Worm (Caenorhabditis elegans) whole organism, L4 larva: ENCODE measurements around the gene B0454.6.

Source experiments
- T20F7.1 ChIP-seq: fragments of 200-800 bp; sonication (Bioruptor generic); optimal IDR thresholded peaks from 2 replicates; lab custom pipeline; 2018; ENCODE audit warnings: mild to moderate bottlenecking, missing genetic modification characterization, missing compliant biosample characterization
- ZK546.5 ChIP-seq, 2 experiments: sonication (generic microtip); optimal IDR thresholded peaks; 2 replicates each; lab custom pipeline; 2017; ENCODE audit warnings: missing biosample characterization in 2 of 2, missing genetic modification characterization in 2 of 2
- aly-2 ChIP-seq: sonication (generic microtip); optimal IDR thresholded peaks from 2 replicates; lab custom pipeline; 2018; ENCODE audit warnings: missing biosample characterization, missing genetic modification characterization
- dpl-1 ChIP-seq: fragments of 150-350 bp; optimal IDR thresholded peaks from 2 replicates; lab custom pipeline; 2014; ENCODE audit warnings: missing biosample characterization, missing genetic modification reagents, missing genetic modification characterization
- egl-27 ChIP-seq: sonication (generic microtip); optimal IDR thresholded peaks from 3 replicates; lab custom pipeline; 2017; ENCODE audit warnings: missing biosample characterization, missing genetic modification reagents, missing genetic modification characterization
- fkh-10 ChIP-seq: fragments of 150-350 bp; optimal IDR thresholded peaks from 2 replicates; lab custom pipeline; 2014; ENCODE audit warnings: missing biosample characterization, missing genetic modification reagents, missing genetic modification characterization
- lin-39 ChIP-seq: fragments of 150-350 bp; optimal IDR thresholded peaks from 2 replicates; lab custom pipeline; 2014; ENCODE audit warnings: missing biosample characterization, missing genetic modification reagents, missing genetic modification characterization
- nhr-102 ChIP-seq: sonication (generic microtip); optimal IDR thresholded peaks from 2 replicates; lab custom pipeline; 2016; ENCODE audit warnings: mild to moderate bottlenecking, missing genetic modification characterization, moderate library complexity, missing compliant biosample characterization
- nhr-41 ChIP-seq: fragments of 200-800 bp; sonication (Bioruptor generic); IDR thresholded peaks from 2 replicates; pipeline ENCODE4 v1.3.6; 2022; ENCODE audit warnings: missing genetic modification reagents, missing genetic modification characterization, missing compliant biosample characterization
- nhr-76 ChIP-seq: fragments of 150-350 bp; optimal IDR thresholded peaks from 2 replicates; lab custom pipeline; 2014; ENCODE audit warnings: missing biosample characterization, missing genetic modification characterization
- pqm-1 ChIP-seq: sonication (generic microtip); optimal IDR thresholded peaks from 2 replicates; lab custom pipeline; 2017; ENCODE audit warnings: missing biosample characterization, missing genetic modification characterization
- snpc-4 ChIP-seq: fragments of 150-350 bp; optimal IDR thresholded peaks from 2 replicates; lab custom pipeline; 2014; ENCODE audit warnings: missing biosample characterization, missing genetic modification characterization
- ztf-7 ChIP-seq: fragments of 150-350 bp; optimal IDR thresholded peaks from 2 replicates; lab custom pipeline; 2014; ENCODE audit warnings: missing biosample characterization, missing genetic modification characterization

ce11 chrII:2991555-2992083, 41.0 kb upstream of the B0454.6 start, which contains the start of gene K08A2.2:
- TF ChIP-seq nhr-102 (tag; lab: Kevin White, UChicago) (no peak), pqm-1 (tag; lab: Kevin White, UChicago) (no peak), snpc-4 (no peak), dpl-1 (GFP tag; lab: Kevin White, UChicago) (no peak), ztf-7 (no peak), ZK546.5 (tag; optimal IDR thresholded peaks at IDR 0.05; lab: Kevin White, UChicago) (no peak), nhr-41 (GFP tag; lab: Robert Waterston, UW) (no peak), egl-27 (tag; lab: Kevin White, UChicago) (no peak), aly-2 (tag; lab: Kevin White, UChicago) (no peak), fkh-10 (no peak), T20F7.1 (no peak), nhr-76 (tag; lab: Kevin White, UChicago) (no peak), lin-39 (no peak)
